Fruit fly (Drosophila melanogaster): ENCODE measurements around the gene CG1677.

CG1677 gene

dm6 chrX:7334801-7335176 is 70.8 kb downstream of the CG1677 start (continued):
- TF ChIP-seq Lpt (GFP tag; optimal IDR thresholded peaks at IDR 0.05) (no peak), sr (GFP tag; IDR thresholded peaks at IDR 0.05) (no peak), CG3847 (GFP tag; IDR thresholded peaks at IDR 0.05) (peak; percentile 61; the same call in 1 of the 2 replicates), phol (tag; optimal IDR thresholded peaks at IDR 0.05) (peak; percentile 88), Chrac-16 (GFP tag; optimal IDR thresholded peaks at IDR 0.05) (peak; percentile 37), HLH3B (GFP tag; IDR thresholded peaks at IDR 0.05) (peak; percentile 68), D19B (GFP tag; optimal IDR thresholded peaks at IDR 0.05) (peak; percentile 48), chinmo (GFP tag; IDR thresholded peaks at IDR 0.05; ENCODE audit: partially characterized antibody) (no peak), CG3281 (GFP tag; optimal IDR thresholded peaks at IDR 0.05) (peak; percentile 77), Antp (GFP tag; optimal IDR thresholded peaks at IDR 0.05) (no peak), H2.0 (GFP tag; IDR thresholded peaks at IDR 0.05) (peak; percentile 73), croc (GFP tag; conservative IDR thresholded peaks at IDR 0.05) (peak; percentile 57), wor (GFP tag; IDR thresholded peaks at IDR 0.05) (peak; percentile 45), CG10321 (GFP tag; IDR thresholded peaks at IDR 0.05) (no peak), crp (GFP tag; optimal IDR thresholded peaks at IDR 0.05) (no peak), CHES-1-like (GFP tag; optimal IDR thresholded peaks at IDR 0.05) (no peak), org-1 (GFP tag; optimal IDR thresholded peaks at IDR 0.05) (peak; percentile 42), CG31365 (tag; optimal IDR thresholded peaks at IDR 0.05) (no peak), fd102C (GFP tag; optimal IDR thresholded peaks at IDR 0.05) (no peak), CG1647 (GFP tag; optimal IDR thresholded peaks at IDR 0.05) (no peak), CG5180 (GFP tag; optimal IDR thresholded peaks at IDR 0.05) (peak; percentile 44), tup (GFP tag; optimal IDR thresholded peaks at IDR 0.05) (peak; percentile 5), jumu (GFP tag; optimal IDR thresholded peaks at IDR 0.05) (no peak), Dref (GFP tag; IDR thresholded peaks at IDR 0.05) (no peak), Xrp1 (GFP tag; IDR thresholded peaks at IDR 0.05) (peak; percentile 80), CG17912 (GFP tag; optimal IDR thresholded peaks at IDR 0.05) (no peak), Ssrp (tag; optimal IDR thresholded peaks at IDR 0.05) (peak; percentile 77), GATAe (GFP tag; conservative IDR thresholded peaks at IDR 0.05) (no peak; the same call in 1 of the 2 replicates), CG32772 (GFP tag; IDR thresholded peaks at IDR 0.05) (peak; percentile 66; the same call in 1 of the 2 replicates), CG11085 (GFP tag; IDR thresholded peaks at IDR 0.05) (peak; percentile 53), CG8290 (GFP tag; optimal IDR thresholded peaks at IDR 0.05) (no peak), CG8290 (tag; optimal IDR thresholded peaks at IDR 0.05) (peak in 1 of 2 experiments; percentile 56), Blimp-1 (GFP tag; optimal IDR thresholded peaks at IDR 0.05) (peak; percentile 81), Ada2b (GFP tag; IDR thresholded peaks at IDR 0.05) (peak; percentile 56), Dad (GFP tag; optimal IDR thresholded peaks at IDR 0.05) (no peak), Sry-β (GFP tag; optimal IDR thresholded peaks at IDR 0.05) (no peak), CG12104 (GFP tag; optimal IDR thresholded peaks at IDR 0.05) (peak; percentile 58), MTF-1 (GFP tag; optimal IDR thresholded peaks at IDR 0.05; ENCODE audit: borderline replicate concordance) (peak; percentile 6), CG4617 (GFP tag; optimal IDR thresholded peaks at IDR 0.05; ENCODE audit: borderline replicate concordance) (peak; percentile 2), Sox102F (GFP tag; optimal IDR thresholded peaks at IDR 0.05) (peak; percentile 82), NK7.1 (GFP tag; optimal IDR thresholded peaks at IDR 0.05) (no peak), CG6683 (GFP tag; optimal IDR thresholded peaks at IDR 0.05) (peak; percentile 45), CG8089 (GFP tag; optimal IDR thresholded peaks at IDR 0.05) (no peak), CG5953 (GFP tag; IDR thresholded peaks at IDR 0.05) (no peak), Aef1 (GFP tag; IDR thresholded peaks at IDR 0.05) (0 out of 3 replicates have a peak, but pooled peaks have one; percentile 28), mam (GFP tag; optimal IDR thresholded peaks at IDR 0.05) (no peak), sens-2 (GFP tag; IDR thresholded peaks at IDR 0.05) (no peak), NFAT (GFP tag; IDR thresholded peaks at IDR 0.05) (peak; percentile 49; the same call in 1 of the 2 replicates), CG10462 (GFP tag; optimal IDR thresholded peaks at IDR 0.05) (peak; percentile 55), NC2β (GFP tag; optimal IDR thresholded peaks at IDR 0.05) (no peak), D19A (tag; optimal IDR thresholded peaks at IDR 0.05) (peak; percentile 83), her (GFP tag; optimal IDR thresholded peaks at IDR 0.05) (no peak)

Data from whole organism, embryonic.